Worm (Caenorhabditis elegans): ENCODE measurements around the gene orai-1.
"Not testable (repeated sequence)": the region's sequence is repeated elsewhere in the genome, so short reads cannot be mapped to it uniquely, and the experiment has no call there.

Gene orai-1

ce11 chrIII:675822-676221 is 29.3 kb downstream of the orai-1 start, which contains the start of gene grk-2:
grk-2 (plus strand) TSS chrIII:676122.
- TF ChIP-seq ztf-1 (GFP tag; conservative IDR thresholded peaks at IDR 0.05) (no peak), lin-39 (tag; optimal IDR thresholded peaks at IDR 0.05) (no peak), unc-62 (GFP tag; optimal IDR thresholded peaks at IDR 0.05) (no peak)

- no peak for TF ChIP-seq sma-3 (GFP tag; optimal IDR thresholded peaks at IDR 0.05)
- TF ChIP-seq mdl-1 (tag; optimal IDR thresholded peaks at IDR 0.05) = no peak
- no peak for TF ChIP-seq mbf-1 (tag; optimal IDR thresholded peaks at IDR 0.05)
Measured at ce11 chrIII:683318-683717, 36.8 kb downstream of the orai-1 start, which contains the start of gene W02B3.4. W02B3.4 (minus strand) TSS chrIII:683418.

- no peak for TF ChIP-seq nhr-77 (tag; optimal IDR thresholded peaks at IDR 0.05)
- TF ChIP-seq nhr-10 (tag; optimal IDR thresholded peaks at IDR 0.05) = no peak
- TF ChIP-seq R02D3.7 (tag; optimal IDR thresholded peaks at IDR 0.05) = no peak
- TF ChIP-seq unc-55 (GFP tag; optimal IDR thresholded peaks at IDR 0.05) = no peak
- no peak for TF ChIP-seq ztf-4 (tag; optimal IDR thresholded peaks at IDR 0.05)
- no peak for TF ChIP-seq sem-4 (tag; optimal IDR thresholded peaks at IDR 0.05)
- TF ChIP-seq nhr-6 (tag; optimal IDR thresholded peaks at IDR 0.05) = no peak
- no peak for TF ChIP-seq mab-5 (tag; optimal IDR thresholded peaks at IDR 0.05)
- no peak for TF ChIP-seq peb-1 (tag; optimal IDR thresholded peaks at IDR 0.05)
- no peak for TF ChIP-seq lin-11 (tag; optimal IDR thresholded peaks at IDR 0.05)
- no peak for TF ChIP-seq ZK546.5 (tag; optimal IDR thresholded peaks at IDR 0.05)
- TF ChIP-seq unc-62 (GFP tag; optimal IDR thresholded peaks at IDR 0.05) = no peak
- no peak for TF ChIP-seq F13H6.1 (tag; optimal IDR thresholded peaks at IDR 0.05)
- TF ChIP-seq lin-13 (GFP tag; optimal IDR thresholded peaks at IDR 0.05) = no peak
Measured at ce11 chrIII:688083-688482, 41.5 kb downstream of the orai-1 start.

ce11 chrIII:688869-689268 is 42.3 kb downstream of the orai-1 start, which contains the start of gene elf-1:
elf-1 (plus strand) TSS chrIII:689169.
- not testable (repeated sequence) for TF ChIP-seq peb-1 (tag; optimal IDR thresholded peaks at IDR 0.05); nhr-237 (tag; optimal IDR thresholded peaks at IDR 0.05); unc-62 (GFP tag; optimal IDR thresholded peaks at IDR 0.05)

- TF ChIP-seq ztf-4 (tag; optimal IDR thresholded peaks at IDR 0.05) (no peak), nhr-12 (tag; optimal IDR thresholded peaks at IDR 0.05) (no peak), C34F6.9 (tag; optimal IDR thresholded peaks at IDR 0.05) (no peak), ZK546.5 (tag; optimal IDR thresholded peaks at IDR 0.05) (no peak), F13H6.1 (tag; optimal IDR thresholded peaks at IDR 0.05) (no peak), ztf-1 (GFP tag; conservative IDR thresholded peaks at IDR 0.05) (no peak), mdl-1 (tag; optimal IDR thresholded peaks at IDR 0.05) (no peak), nhr-25 (tag; optimal IDR thresholded peaks at IDR 0.05) (no peak), sma-3 (GFP tag; optimal IDR thresholded peaks at IDR 0.05) (no peak), dmd-4 (tag; optimal IDR thresholded peaks at IDR 0.05) (no peak), ama-1 (optimal IDR thresholded peaks at IDR 0.05) (no peak), mab-5 (tag; optimal IDR thresholded peaks at IDR 0.05) (no peak)
Measured at ce11 chrIII:691933-692332, 45.4 kb downstream of the orai-1 start, which contains the start of gene W02B3.7. W02B3.7 (minus strand) TSS chrIII:692033.

ce11 chrIII:696372-696771 is 49.8 kb downstream of the orai-1 start, which contains the start of gene sel-15:
sel-15 (minus strand) TSS chrIII:696472.
- TF ChIP-seq aly-2 (tag; optimal IDR thresholded peaks at IDR 0.05) = no peak

- TF ChIP-seq Y55F3AM.14 (GFP tag; optimal IDR thresholded peaks at IDR 0.05) (no peak), nhr-129 (tag; optimal IDR thresholded peaks at IDR 0.05) (no peak), peb-1 (tag; optimal IDR thresholded peaks at IDR 0.05) (no peak), nhr-77 (tag; optimal IDR thresholded peaks at IDR 0.05) (no peak), sma-3 (GFP tag; optimal IDR thresholded peaks at IDR 0.05) (no peak), nhr-237 (tag; optimal IDR thresholded peaks at IDR 0.05) (no peak), gmeb-1 (tag; optimal IDR thresholded peaks at IDR 0.05) (no peak), nhr-25 (tag; optimal IDR thresholded peaks at IDR 0.05) (no peak), sma-9 (GFP tag; optimal IDR thresholded peaks at IDR 0.05) (no peak), sma-9 (tag; optimal IDR thresholded peaks at IDR 0.05) (no peak), alr-1 (tag; optimal IDR thresholded peaks at IDR 0.05) (no peak), ceh-16 (tag; optimal IDR thresholded peaks at IDR 0.05) (no peak), lin-13 (GFP tag; optimal IDR thresholded peaks at IDR 0.05) (no peak), unc-39 (tag; optimal IDR thresholded peaks at IDR 0.05) (no peak), crh-2 (tag; optimal IDR thresholded peaks at IDR 0.05) (no peak), zag-1 (tag; optimal IDR thresholded peaks at IDR 0.05) (no peak), nhr-12 (tag; optimal IDR thresholded peaks at IDR 0.05) (no peak), lin-11 (tag; optimal IDR thresholded peaks at IDR 0.05) (no peak)
Measured at ce11 chrIII:698814-699213, 52.3 kb downstream of the orai-1 start.
